Worm (Caenorhabditis elegans) whole organism, young adult: ENCODE results near the gene C06B3.7.

Experiments
- B0336.3 ChIP-seq: fragments of 200-800 bp; sonication (Bioruptor generic); IDR thresholded peaks from 2 replicates; pipeline ENCODE4 v1.3.6; 2022; ENCODE audit warnings: missing genetic modification characterization, missing compliant biosample characterization
- F22D6.2 ChIP-seq: sonication (generic microtip); optimal IDR thresholded peaks from 2 replicates; lab custom pipeline; 2016; ENCODE audit warnings: mild to moderate bottlenecking, missing genetic modification characterization, missing compliant biosample characterization
- F37B4.10 ChIP-seq: fragments of 200-800 bp; sonication (Bioruptor generic); IDR thresholded peaks from 2 replicates; pipeline ENCODE4 v1.3.6; 2022; ENCODE audit warnings: missing genetic modification characterization, missing compliant biosample characterization
- F39B2.1 ChIP-seq: fragments of 200-800 bp; sonication (Bioruptor generic); IDR thresholded peaks from 2 replicates; pipeline ENCODE4 v1.3.6; 2022; ENCODE audit warnings: missing genetic modification reagents, missing genetic modification characterization, missing compliant biosample characterization
- F49E8.2 ChIP-seq: sonication (generic microtip); optimal IDR thresholded peaks from 3 replicates; lab custom pipeline; 2017; ENCODE audit warnings: missing genetic modification characterization, mild to moderate bottlenecking, missing compliant biosample characterization, antibody characterized with exemption, moderate library complexity; ENCODE audit not compliant: insufficient read depth
- K11D2.4 ChIP-seq: fragments of 200-800 bp; sonication (Bioruptor generic); IDR thresholded peaks from 2 replicates; pipeline ENCODE4 v1.3.6; 2022; ENCODE audit warnings: missing genetic modification reagents, missing genetic modification characterization, missing compliant biosample characterization
- K12H6.12 ChIP-seq: fragments of 200-800 bp; sonication (Bioruptor generic); optimal IDR thresholded peaks from 2 replicates; lab custom pipeline; 2018; ENCODE audit warnings: mild to moderate bottlenecking, missing genetic modification characterization, missing compliant biosample characterization
- Y53F4B.3 ChIP-seq: fragments of 200-800 bp; sonication (Bioruptor generic); IDR thresholded peaks from 2 replicates; pipeline ENCODE4 v1.3.6; 2022; ENCODE audit warnings: missing genetic modification reagents, missing genetic modification characterization, missing compliant biosample characterization
- Y53G8AR.9 ChIP-seq: fragments of 200-800 bp; sonication (Bioruptor generic); conservative IDR thresholded peaks from 2 replicates; pipeline ENCODE4 v1.3.6; 2022; ENCODE audit warnings: missing genetic modification reagents, missing genetic modification characterization, missing compliant biosample characterization
- Y67H2A.10 ChIP-seq: fragments of 200-800 bp; sonication (Bioruptor generic); conservative IDR thresholded peaks from 2 replicates; pipeline ENCODE4 v1.3.6; 2022; ENCODE audit warnings: missing genetic modification reagents, missing genetic modification characterization, missing compliant biosample characterization
- akir-1 ChIP-seq: fragments of 200-800 bp; sonication (Bioruptor generic); optimal IDR thresholded peaks from 2 replicates; lab custom pipeline; 2018; ENCODE audit warnings: mild to moderate bottlenecking, missing genetic modification characterization, moderate library complexity, missing compliant biosample characterization
- ama-1 ChIP-seq, 3 experiments: fragments of 150-350 bp in 1 of 3; sonication (generic microtip) in 2 of 3; optimal IDR thresholded peaks; 2 replicates each; lab custom pipeline; 2014 to 2018; ENCODE audit warnings: missing biosample characterization in 2 of 3, missing genetic modification characterization in 2 of 3, missing genetic modification reagents in 2 of 3
- aptf-2 ChIP-seq: fragments of 200-800 bp; sonication (Bioruptor generic); conservative IDR thresholded peaks from 2 replicates; pipeline ENCODE4 v1.3.6; 2022; ENCODE audit warnings: missing genetic modification reagents, missing genetic modification characterization, missing compliant biosample characterization
- athp-1 ChIP-seq: sonication (generic microtip); optimal IDR thresholded peaks from 2 replicates; lab custom pipeline; 2017; ENCODE audit warnings: mild to moderate bottlenecking, missing genetic modification characterization, missing compliant biosample characterization
- attf-3 ChIP-seq: fragments of 200-800 bp; sonication (Bioruptor generic); conservative IDR thresholded peaks from 2 replicates; pipeline ENCODE4 v1.3.6; 2022; ENCODE audit warnings: missing genetic modification reagents, missing genetic modification characterization, missing compliant biosample characterization
- attf-5 ChIP-seq: fragments of 200-800 bp; sonication (Bioruptor generic); optimal IDR thresholded peaks from 2 replicates; lab custom pipeline; 2018; ENCODE audit warnings: mild to moderate bottlenecking, missing genetic modification characterization, missing compliant biosample characterization
- bed-2 ChIP-seq: fragments of 200-800 bp; sonication (Bioruptor generic); IDR thresholded peaks from 2 replicates; pipeline ENCODE4 v1.3.6; 2022; ENCODE audit warnings: missing genetic modification reagents, missing genetic modification characterization, missing compliant biosample characterization
- ceh-58 ChIP-seq: fragments of 200-800 bp; sonication (Bioruptor generic); IDR thresholded peaks from 2 replicates; pipeline ENCODE4 v1.3.6; 2022; ENCODE audit warnings: missing genetic modification characterization, missing compliant biosample characterization
- chd-7 ChIP-seq: sonication (generic microtip); optimal IDR thresholded peaks from 2 replicates; lab custom pipeline; 2016; ENCODE audit warnings: mild to moderate bottlenecking, missing genetic modification characterization, moderate library complexity, missing compliant biosample characterization
- dpff-1 ChIP-seq: sonication (generic microtip); optimal IDR thresholded peaks from 2 replicates; lab custom pipeline; 2017; ENCODE audit warnings: mild to moderate bottlenecking, missing genetic modification characterization, missing compliant biosample characterization
- egrh-3 ChIP-seq: fragments of 200-800 bp; sonication (Bioruptor generic); IDR thresholded peaks from 2 replicates; pipeline ENCODE4 v1.3.6; 2022; ENCODE audit warnings: missing genetic modification reagents, missing genetic modification characterization, missing compliant biosample characterization
- ekl-4 ChIP-seq: fragments of 200-800 bp; sonication (Bioruptor generic); IDR thresholded peaks from 2 replicates; pipeline ENCODE4 v1.3.6; 2022; ENCODE audit warnings: missing genetic modification reagents, missing genetic modification characterization, missing compliant biosample characterization
- fkh-3 ChIP-seq: sonication (generic microtip); optimal IDR thresholded peaks from 2 replicates; lab custom pipeline; 2016; ENCODE audit warnings: mild to moderate bottlenecking, missing genetic modification characterization, missing compliant biosample characterization
- hlh-26 ChIP-seq: fragments of 200-800 bp; sonication (Bioruptor generic); conservative IDR thresholded peaks from 2 replicates; pipeline ENCODE4 v1.3.6; 2022; ENCODE audit warnings: missing genetic modification reagents, missing genetic modification characterization, missing compliant biosample characterization
- hmg-20 ChIP-seq: fragments of 200-800 bp; sonication (Bioruptor generic); IDR thresholded peaks from 2 replicates; pipeline ENCODE4 v1.3.6; 2022; ENCODE audit warnings: missing genetic modification reagents, missing genetic modification characterization, missing compliant biosample characterization
- lag-1 ChIP-seq: fragments of 200-800 bp; sonication (Bioruptor generic); IDR thresholded peaks from 2 replicates; pipeline ENCODE4 v1.3.6; 2022; ENCODE audit warnings: missing genetic modification reagents, missing genetic modification characterization, missing compliant biosample characterization
- lin-26 ChIP-seq: fragments of 200-800 bp; sonication (Bioruptor generic); IDR thresholded peaks from 2 replicates; pipeline ENCODE4 v1.3.6; 2022; ENCODE audit warnings: missing genetic modification reagents, missing genetic modification characterization, missing compliant biosample characterization
- lin-35 ChIP-seq, 3 experiments: fragments of 150-350 bp in 2 of 3; sonication (generic microtip) in 1 of 3; optimal IDR thresholded peaks; 2 replicates each; lab custom pipeline; 2014 to 2018; ENCODE audit warnings: missing biosample characterization in 3 of 3, missing genetic modification characterization in 3 of 3, missing genetic modification reagents in 3 of 3
- lin-40 ChIP-seq: sonication (generic microtip); optimal IDR thresholded peaks from 2 replicates; lab custom pipeline; 2016; ENCODE audit warnings: missing genetic modification characterization, mild to moderate bottlenecking, missing compliant biosample characterization, missing genotype, missing genetic modification reagents
- lsl-1 ChIP-seq: fragments of 200-800 bp; sonication (Bioruptor generic); optimal IDR thresholded peaks from 2 replicates; lab custom pipeline; 2018; ENCODE audit warnings: mild to moderate bottlenecking, missing genetic modification characterization, moderate library complexity, missing compliant biosample characterization
- mxl-1 ChIP-seq: sonication (generic microtip); optimal IDR thresholded peaks from 2 replicates; lab custom pipeline; 2016; ENCODE audit warnings: missing genetic modification characterization, missing compliant biosample characterization
- nhr-120 ChIP-seq: fragments of 200-800 bp; sonication (Bioruptor generic); IDR thresholded peaks from 2 replicates; pipeline ENCODE4 v1.3.6; 2022; ENCODE audit warnings: missing genetic modification characterization, missing compliant biosample characterization
- nhr-27 ChIP-seq: fragments of 200-800 bp; sonication (Bioruptor generic); optimal IDR thresholded peaks from 2 replicates; lab custom pipeline; 2018; ENCODE audit warnings: mild to moderate bottlenecking, missing genetic modification characterization, moderate library complexity, missing compliant biosample characterization
- rpc-1 ChIP-seq, 2 experiments: fragments of 150-350 bp in 1 of 2; sonication (generic microtip) in 1 of 2; optimal IDR thresholded peaks; 2 replicates each; lab custom pipeline; 2014 to 2018; ENCODE audit warnings: missing biosample characterization in 1 of 2, missing genetic modification characterization in 1 of 2, missing genetic modification reagents in 1 of 2, missing genotype in 1 of 2
- snpc-4 ChIP-seq, 5 experiments: fragments of 150-350 bp in 1 of 5; sonication (generic microtip) in 4 of 5; optimal IDR thresholded peaks; 2 replicates each; lab custom pipeline; 2014 to 2018; ENCODE audit warnings: missing genetic modification characterization in 5 of 5, missing biosample characterization in 3 of 5, antibody characterized with exemption in 2 of 5, mild to moderate bottlenecking in 2 of 5, missing compliant biosample characterization in 2 of 5, missing genotype in 2 of 5, moderate library complexity in 2 of 5, missing genetic modification reagents in 1 of 5
- tbx-9 ChIP-seq: sonication (generic microtip); optimal IDR thresholded peaks from 2 replicates; lab custom pipeline; 2016; ENCODE audit warnings: borderline replicate concordance, missing genetic modification characterization, inconsistent platforms, missing compliant biosample characterization
- unc-130 ChIP-seq: sonication (generic microtip); optimal IDR thresholded peaks from 2 replicates; lab custom pipeline; 2016; ENCODE audit warnings: missing genetic modification reagents, missing genetic modification characterization, missing compliant biosample characterization
- unc-62 ChIP-seq: fragments of 150-350 bp; optimal IDR thresholded peaks from 2 replicates; lab custom pipeline; 2014; ENCODE audit warnings: missing biosample characterization, missing genetic modification reagents, missing genetic modification characterization

The C06B3.7 gene

ce11 chrV:13954056-13954455 is 44.6 kb downstream of the C06B3.7 start, which contains the start of gene swt-6:
swt-6 (plus strand) TSS chrV:13954356.
- TF ChIP-seq Y67H2A.10 (GFP tag; lab: Robert Waterston, UW) (no peak), rpc-1 (optimal IDR thresholded peaks at IDR 0.05; lab: Kevin White, UChicago) (no peak), rpc-1 (tag; optimal IDR thresholded peaks at IDR 0.05; lab: Kevin White, UChicago) (no peak), F37B4.10 (GFP tag; lab: Robert Waterston, UW) (no peak), ekl-4 (no peak), ceh-58 (GFP tag; lab: Robert Waterston, UW) (no peak), Y53G8AR.9 (GFP tag; lab: Robert Waterston, UW) (no peak), K12H6.12 (tag; lab: Kevin White, UChicago) (no peak), egrh-3 (no peak), nhr-120 (GFP tag; lab: Robert Waterston, UW) (no peak), F39B2.1 (GFP tag; lab: Robert Waterston, UW) (no peak), Y53F4B.3 (no peak), lin-40 (tag; lab: Kevin White, UChicago) (no peak), lin-35 (GFP tag; optimal IDR thresholded peaks at IDR 0.05; lab: Kevin White, UChicago) (no peak), unc-130 (no peak), tbx-9 (tag; lab: Kevin White, UChicago) (no peak), attf-3 (GFP tag; lab: Robert Waterston, UW) (no peak), B0336.3 (no peak), lag-1 (GFP tag; lab: Robert Waterston, UW) (no peak)

ce11 chrV:13955370-13956089 is 46.0 kb downstream of the C06B3.7 start:
- TF ChIP-seq unc-62 (GFP tag; lab: Kevin White, UChicago): peak; percentile 63
- TF ChIP-seq lin-26 (GFP tag; lab: Robert Waterston, UW): no peak

ce11 chrV:13957691-13958090 is 48.2 kb downstream of the C06B3.7 start:
- TF ChIP-seq dpff-1 (tag; lab: Kevin White, UChicago) (no peak), mxl-1 (tag; lab: Kevin White, UChicago) (no peak), aptf-2 (GFP tag; lab: Robert Waterston, UW) (no peak), akir-1 (GFP tag; lab: Kevin White, UChicago) (no peak), hlh-26 (no peak), athp-1 (tag; lab: Kevin White, UChicago) (no peak), K11D2.4 (GFP tag; lab: Robert Waterston, UW) (no peak), nhr-27 (tag; lab: Kevin White, UChicago) (no peak), attf-5 (GFP tag; lab: Kevin White, UChicago) (no peak), lin-40 (tag; lab: Kevin White, UChicago) (no peak), chd-7 (tag; lab: Kevin White, UChicago) (no peak), Y67H2A.10 (GFP tag; lab: Robert Waterston, UW) (no peak), lsl-1 (GFP tag; lab: Kevin White, UChicago) (no peak), bed-2 (GFP tag; lab: Robert Waterston, UW) (no peak), snpc-4 (GFP tag; optimal IDR thresholded peaks at IDR 0.05; lab: Kevin White, UChicago) (no peak), snpc-4 (tag; optimal IDR thresholded peaks at IDR 0.05; lab: Kevin White, UChicago) (no peak), hmg-20 (GFP tag; lab: Robert Waterston, UW) (no peak), ama-1 (optimal IDR thresholded peaks at IDR 0.05; lab: Kevin White, UChicago) (no peak), ama-1 (GFP tag; optimal IDR thresholded peaks at IDR 0.05; lab: Kevin White, UChicago) (no peak), fkh-3 (tag; lab: Kevin White, UChicago) (no peak), F22D6.2 (no peak), F49E8.2 (tag; lab: Kevin White, UChicago) (no peak)
- TF ChIP-seq, all 124 proteins: peak for 0
